Worm (Caenorhabditis elegans): ENCODE data around the gene ZK1058.3.
A peak's percentile ranks its signal among the peaks of the same experiment; 100 is the strongest.

- no peak for TF ChIP-seq nhr-12 (tag; optimal IDR thresholded peaks at IDR 0.05)
- TF ChIP-seq tbx-8 (GFP tag; optimal IDR thresholded peaks at IDR 0.05): no peak
- no peak for TF ChIP-seq lsy-2 (tag; optimal IDR thresholded peaks at IDR 0.05)
- peak; percentile 34 for TF ChIP-seq unc-62 (GFP tag; optimal IDR thresholded peaks at IDR 0.05)
- no peak for TF ChIP-seq unc-120 (tag; optimal IDR thresholded peaks at IDR 0.05; ENCODE audit: poor library complexity, severe bottlenecking)
- TF ChIP-seq ztf-11 (tag; optimal IDR thresholded peaks at IDR 0.05): no peak
Measured at ce11 chrIII:3952058-3952457, 33.4 kb downstream of the ZK1058.3 start.
